Worm (Caenorhabditis elegans): Measurements from ENCODE around the gene F11D11.21.

F11D11.21 gene

ce11 chrV:18780605-18781004 is 30.3 kb upstream of the F11D11.21 start:
- TF ChIP-seq nhr-28 (tag; optimal IDR thresholded peaks at IDR 0.05) (no peak), lin-15B (tag; optimal IDR thresholded peaks at IDR 0.05) (no peak), nhr-76 (tag; optimal IDR thresholded peaks at IDR 0.05) (no peak), sea-2 (GFP tag; optimal IDR thresholded peaks at IDR 0.05) (no peak), zag-1 (tag; optimal IDR thresholded peaks at IDR 0.05) (no peak), tbx-2 (tag; optimal IDR thresholded peaks at IDR 0.05) (no peak), nhr-25 (tag; optimal IDR thresholded peaks at IDR 0.05) (no peak), fkh-10 (GFP tag; optimal IDR thresholded peaks at IDR 0.05) (no peak), snpc-4 (tag; optimal IDR thresholded peaks at IDR 0.05) (no peak), nhr-12 (tag; optimal IDR thresholded peaks at IDR 0.05) (no peak), lsy-12 (tag; optimal IDR thresholded peaks at IDR 0.05) (no peak), ZK546.5 (tag; optimal IDR thresholded peaks at IDR 0.05) (no peak)

DNA sequence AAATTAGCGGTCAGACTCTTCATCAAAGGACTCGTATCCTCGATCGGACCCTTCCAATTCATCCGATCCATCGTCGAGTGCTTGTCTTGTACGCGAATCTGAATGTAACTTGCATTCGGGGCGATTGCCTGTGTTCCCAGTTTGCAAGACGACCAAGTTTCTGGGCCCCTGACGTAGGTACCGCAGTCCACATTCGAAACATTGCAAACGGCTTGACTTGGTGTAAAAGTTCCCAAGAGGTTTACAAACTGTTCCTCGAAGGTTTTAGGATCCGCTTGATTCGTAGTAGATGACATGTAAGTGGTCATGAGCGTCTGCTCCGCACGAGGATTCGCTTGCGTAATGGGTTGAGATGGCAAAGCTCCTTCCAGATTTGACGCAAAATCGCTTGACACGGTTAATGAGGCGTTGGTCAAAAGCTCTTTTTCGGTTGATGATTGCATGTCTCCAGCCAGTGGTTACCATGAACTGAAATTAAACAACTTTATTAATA is 25.9 kb upstream of the F11D11.21 start, which contains the start of gene Y17D7B.4:
TSS of gene Y17D7B.4 (minus strand) at position 443 of the 493 bp plus-strand sequence.
- TF ChIP-seq ceh-16 (tag; optimal IDR thresholded peaks at IDR 0.05) (no peak), pqm-1 (tag; optimal IDR thresholded peaks at IDR 0.05) (peak; percentile 18)

- TF ChIP-seq nhr-11 (tag; optimal IDR thresholded peaks at IDR 0.05) (no peak), eor-1 (tag; optimal IDR thresholded peaks at IDR 0.05) (no peak), egl-5 (tag; optimal IDR thresholded peaks at IDR 0.05) (no peak), daf-12 (tag; optimal IDR thresholded peaks at IDR 0.05) (no peak), aly-2 (tag; optimal IDR thresholded peaks at IDR 0.05) (no peak), nhr-237 (tag; optimal IDR thresholded peaks at IDR 0.05) (no peak), nhr-25 (tag; optimal IDR thresholded peaks at IDR 0.05) (no peak), nfya-1 (tag; optimal IDR thresholded peaks at IDR 0.05; ENCODE audit: insufficient read depth) (no peak), unc-39 (tag; optimal IDR thresholded peaks at IDR 0.05) (no peak), tbx-2 (tag; optimal IDR thresholded peaks at IDR 0.05) (no peak), nhr-77 (tag; optimal IDR thresholded peaks at IDR 0.05) (no peak), ceh-28 (tag; optimal IDR thresholded peaks at IDR 0.05) (no peak), elt-3 (tag; optimal IDR thresholded peaks at IDR 0.05) (no peak), lsy-12 (tag; optimal IDR thresholded peaks at IDR 0.05) (no peak), ceh-16 (tag; optimal IDR thresholded peaks at IDR 0.05) (no peak), elt-2 (tag; optimal IDR thresholded peaks at IDR 0.05) (no peak)
Measured at ce11 chrV:18772761-18773160, 22.4 kb upstream of the F11D11.21 start, which contains the start of gene clec-257. Gene clec-257, plus strand, starts transcription at chrV:18773061.

- no peak for TF ChIP-seq egl-5 (tag; optimal IDR thresholded peaks at IDR 0.05)
- no peak for TF ChIP-seq nhr-23 (tag; optimal IDR thresholded peaks at IDR 0.05)
- no peak for TF ChIP-seq lin-39 (tag; optimal IDR thresholded peaks at IDR 0.05)
- TF ChIP-seq lin-15B (tag; optimal IDR thresholded peaks at IDR 0.05), result no peak
- no peak for TF ChIP-seq mdl-1 (tag; optimal IDR thresholded peaks at IDR 0.05)
- TF ChIP-seq fkh-2 (tag; optimal IDR thresholded peaks at IDR 0.05), result no peak
- TF ChIP-seq snpc-4 (tag; optimal IDR thresholded peaks at IDR 0.05), result no peak
- TF ChIP-seq pha-4 (tag; optimal IDR thresholded peaks at IDR 0.05), result no peak
- TF ChIP-seq R02D3.7 (tag; optimal IDR thresholded peaks at IDR 0.05), result no peak
- TF ChIP-seq nhr-28 (tag; optimal IDR thresholded peaks at IDR 0.05), result no peak
- no peak for TF ChIP-seq unc-62 (GFP tag; optimal IDR thresholded peaks at IDR 0.05)
- no peak for TF ChIP-seq eor-1 (tag; optimal IDR thresholded peaks at IDR 0.05)
- no peak for TF ChIP-seq nhr-11 (tag; optimal IDR thresholded peaks at IDR 0.05)
- TF ChIP-seq elt-2 (tag; optimal IDR thresholded peaks at IDR 0.05), result no peak
Measured at ce11 chrV:18771804-18772386, 21.6 kb upstream of the F11D11.21 start.

DNA sequence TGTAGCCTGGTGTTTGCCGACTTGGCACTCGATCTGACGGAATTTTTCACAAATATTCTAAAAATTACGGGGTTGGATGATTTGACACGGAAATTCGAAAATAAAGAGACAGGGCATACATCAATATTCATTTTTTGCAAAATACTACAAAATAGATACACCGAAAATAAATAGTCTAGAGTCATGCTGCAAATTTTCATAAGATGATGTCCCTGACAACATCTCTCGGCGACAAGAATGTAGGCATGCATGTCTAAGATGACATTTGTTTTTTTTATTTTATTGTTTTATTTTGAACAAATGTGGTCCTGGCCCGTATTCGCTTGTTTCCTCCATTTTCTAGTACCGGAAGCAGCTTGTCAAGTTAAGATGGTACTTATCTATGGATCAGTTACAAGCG is 21.0 kb upstream of the F11D11.21 start, which contains the start of gene clec-256:
TSS of gene clec-256 (plus strand) at position 301 of the 400 bp plus-strand sequence.
- TF ChIP-seq fkh-10 (GFP tag; optimal IDR thresholded peaks at IDR 0.05), result no peak
- TF ChIP-seq unc-39 (tag; optimal IDR thresholded peaks at IDR 0.05), result no peak
- TF ChIP-seq aly-2 (tag; optimal IDR thresholded peaks at IDR 0.05), result no peak
- no peak for TF ChIP-seq lin-39 (tag; optimal IDR thresholded peaks at IDR 0.05)
- no peak for TF ChIP-seq nfya-1 (tag; optimal IDR thresholded peaks at IDR 0.05; ENCODE audit: insufficient read depth)
- no peak for TF ChIP-seq snpc-4 (tag; optimal IDR thresholded peaks at IDR 0.05)
- no peak for TF ChIP-seq nhr-11 (tag; optimal IDR thresholded peaks at IDR 0.05)
- no peak for TF ChIP-seq tbx-2 (tag; optimal IDR thresholded peaks at IDR 0.05)
- no peak for TF ChIP-seq ceh-16 (tag; optimal IDR thresholded peaks at IDR 0.05)
